Worm (Caenorhabditis elegans) whole organism, late embryonic: Measurements from ENCODE around the gene K01A12.2.

Experiments
- C08G9.2 ChIP-seq: sonication (generic microtip); optimal IDR thresholded peaks from 2 replicates; lab custom pipeline; 2016; ENCODE audit warnings: mild to moderate bottlenecking, missing genetic modification characterization, moderate library complexity, missing compliant biosample characterization
- C38D4.7 ChIP-seq: fragments of 200-800 bp; sonication (Bioruptor generic); optimal IDR thresholded peaks from 2 replicates; lab custom pipeline; 2018; ENCODE audit warnings: mild to moderate bottlenecking, missing genetic modification characterization, moderate library complexity, missing compliant biosample characterization
- F13H6.1 ChIP-seq: sonication (generic microtip); optimal IDR thresholded peaks from 2 replicates; lab custom pipeline; 2016; ENCODE audit warnings: missing genetic modification characterization, missing compliant biosample characterization
- Y22D7AL.16 ChIP-seq: sonication (generic microtip); optimal IDR thresholded peaks from 2 replicates; lab custom pipeline; 2016; ENCODE audit warnings: missing genetic modification characterization, missing compliant biosample characterization
- ahr-1 ChIP-seq: sonication (generic microtip); optimal IDR thresholded peaks from 2 replicates; lab custom pipeline; 2016; ENCODE audit warnings: missing genetic modification characterization, missing compliant biosample characterization
- ceh-14 ChIP-seq: sonication (generic microtip); optimal IDR thresholded peaks from 2 replicates; lab custom pipeline; 2016; ENCODE audit warnings: missing genotype, missing genetic modification characterization, missing compliant biosample characterization
- ceh-18 ChIP-seq: sonication (generic microtip); optimal IDR thresholded peaks from 2 replicates; lab custom pipeline; 2016; ENCODE audit warnings: missing genetic modification characterization, missing compliant biosample characterization
- ceh-19 ChIP-seq: fragments of 200-800 bp; sonication (Bioruptor generic); optimal IDR thresholded peaks from 2 replicates; lab custom pipeline; 2018; ENCODE audit warnings: mild to moderate bottlenecking, missing genetic modification characterization, missing compliant biosample characterization
- ceh-2 ChIP-seq: sonication (generic microtip); optimal IDR thresholded peaks from 2 replicates; lab custom pipeline; 2016; ENCODE audit warnings: missing genotype, missing genetic modification characterization, missing compliant biosample characterization
- ceh-22 ChIP-seq: sonication (generic microtip); optimal IDR thresholded peaks from 2 replicates; lab custom pipeline; 2017; ENCODE audit warnings: missing biosample characterization, missing genetic modification characterization
- ceh-30 ChIP-seq: fragments of 150-350 bp; optimal IDR thresholded peaks from 2 replicates; lab custom pipeline; 2014; ENCODE audit warnings: missing biosample characterization, missing genetic modification characterization
- ceh-31 ChIP-seq: sonication (generic microtip); optimal IDR thresholded peaks from 2 replicates; lab custom pipeline; 2016; ENCODE audit warnings: missing genetic modification characterization, missing compliant biosample characterization
- ceh-34 ChIP-seq: sonication (generic microtip); optimal IDR thresholded peaks from 2 replicates; lab custom pipeline; 2016; ENCODE audit warnings: mild to moderate bottlenecking, missing genetic modification characterization, missing compliant biosample characterization
- ceh-45 ChIP-seq: fragments of 200-800 bp; sonication (Bioruptor generic); IDR thresholded peaks from 2 replicates; pipeline ENCODE4 v1.3.6; 2022; ENCODE audit warnings: missing genetic modification reagents, missing genetic modification characterization, missing compliant biosample characterization
- ceh-48 ChIP-seq: sonication (generic microtip); optimal IDR thresholded peaks from 2 replicates; lab custom pipeline; 2016; ENCODE audit warnings: missing genetic modification characterization, inconsistent platforms, missing compliant biosample characterization
- ceh-6 ChIP-seq: fragments of 200-800 bp; sonication (Bioruptor generic); optimal IDR thresholded peaks from 2 replicates; lab custom pipeline; 2018; ENCODE audit warnings: mild to moderate bottlenecking, missing genetic modification characterization, missing compliant biosample characterization
- dve-1 ChIP-seq: sonication (generic microtip); optimal IDR thresholded peaks from 2 replicates; lab custom pipeline; 2017; ENCODE audit warnings: antibody characterized with exemption, mild to moderate bottlenecking, missing genetic modification characterization, missing compliant biosample characterization
- elt-4 ChIP-seq: sonication (generic microtip); optimal IDR thresholded peaks from 2 replicates; lab custom pipeline; 2016; ENCODE audit warnings: missing genetic modification characterization, missing compliant biosample characterization
- ets-4 ChIP-seq: sonication (generic microtip); optimal IDR thresholded peaks from 2 replicates; lab custom pipeline; 2016; ENCODE audit warnings: missing genetic modification characterization, missing compliant biosample characterization
- eyg-1 ChIP-seq: sonication (generic microtip); optimal IDR thresholded peaks from 2 replicates; lab custom pipeline; 2016; ENCODE audit warnings: missing genotype, missing genetic modification characterization, missing compliant biosample characterization
- fkh-6 ChIP-seq: sonication (generic microtip); optimal IDR thresholded peaks from 2 replicates; lab custom pipeline; 2016; ENCODE audit warnings: missing genetic modification characterization, missing compliant biosample characterization
- gmeb-2 ChIP-seq: sonication (generic microtip); optimal IDR thresholded peaks from 2 replicates; lab custom pipeline; 2016; ENCODE audit warnings: missing genetic modification characterization, inconsistent platforms, missing compliant biosample characterization
- hlh-13 ChIP-seq: fragments of 200-800 bp; sonication (Bioruptor generic); optimal IDR thresholded peaks from 2 replicates; lab custom pipeline; 2018; ENCODE audit warnings: mild to moderate bottlenecking, missing genetic modification characterization, missing compliant biosample characterization
- hlh-15 ChIP-seq: sonication (generic microtip); optimal IDR thresholded peaks from 2 replicates; lab custom pipeline; 2016; ENCODE audit warnings: missing genetic modification characterization, missing compliant biosample characterization
- hlh-30 ChIP-seq: sonication (generic microtip); optimal IDR thresholded peaks from 2 replicates; lab custom pipeline; 2017; ENCODE audit warnings: antibody characterized with exemption, missing genetic modification characterization, missing compliant biosample characterization; ENCODE audit not compliant: insufficient read depth
- hlh-6 ChIP-seq: sonication (generic microtip); optimal IDR thresholded peaks from 2 replicates; lab custom pipeline; 2016; ENCODE audit warnings: missing genotype, missing genetic modification characterization, missing compliant biosample characterization
- madf-2 ChIP-seq: sonication (generic microtip); optimal IDR thresholded peaks from 2 replicates; lab custom pipeline; 2017; ENCODE audit warnings: missing genetic modification characterization, missing compliant biosample characterization
- mec-3 ChIP-seq: sonication (generic microtip); optimal IDR thresholded peaks from 2 replicates; lab custom pipeline; 2016; ENCODE audit warnings: borderline replicate concordance, missing genetic modification characterization, missing compliant biosample characterization
- nfya-1 ChIP-seq: sonication (generic microtip); optimal IDR thresholded peaks from 2 replicates; lab custom pipeline; 2017; ENCODE audit warnings: missing genetic modification characterization, mild to moderate bottlenecking, missing compliant biosample characterization, antibody characterized with exemption, moderate library complexity
- nhr-232 ChIP-seq: sonication (generic microtip); optimal IDR thresholded peaks from 2 replicates; lab custom pipeline; 2016; ENCODE audit warnings: missing genetic modification characterization, missing compliant biosample characterization
- npax-4 ChIP-seq: sonication (generic microtip); optimal IDR thresholded peaks from 2 replicates; lab custom pipeline; 2016; ENCODE audit warnings: missing genetic modification characterization, missing compliant biosample characterization
- odd-2 ChIP-seq: sonication (generic microtip); optimal IDR thresholded peaks from 2 replicates; lab custom pipeline; 2017; ENCODE audit warnings: antibody characterized with exemption, mild to moderate bottlenecking, missing genetic modification characterization, missing compliant biosample characterization
- pat-9 ChIP-seq: fragments of 200-800 bp; sonication (Bioruptor generic); optimal IDR thresholded peaks from 2 replicates; lab custom pipeline; 2018; ENCODE audit warnings: mild to moderate bottlenecking, missing genetic modification characterization, moderate library complexity, missing compliant biosample characterization
- pax-1 ChIP-seq: fragments of 150-350 bp; optimal IDR thresholded peaks from 2 replicates; lab custom pipeline; 2014; ENCODE audit warnings: missing biosample characterization, missing genetic modification characterization
- pha-2 ChIP-seq: sonication (generic microtip); optimal IDR thresholded peaks from 2 replicates; lab custom pipeline; 2017; ENCODE audit warnings: mild to moderate bottlenecking, missing genetic modification characterization, missing compliant biosample characterization
- pha-4 ChIP-seq: fragments of 150-350 bp; optimal IDR thresholded peaks from 2 replicates; lab custom pipeline; 2018; ENCODE audit warnings: missing biosample characterization, missing genetic modification reagents, missing genetic modification characterization
- pqm-1 ChIP-seq: sonication (generic microtip); optimal IDR thresholded peaks from 2 replicates; lab custom pipeline; 2016; ENCODE audit warnings: missing genetic modification characterization, missing compliant biosample characterization
- ref-2 ChIP-seq: sonication (generic microtip); optimal IDR thresholded peaks from 2 replicates; lab custom pipeline; 2016; ENCODE audit warnings: missing genetic modification characterization, missing compliant biosample characterization
- rnt-1 ChIP-seq: sonication (generic microtip); optimal IDR thresholded peaks from 2 replicates; lab custom pipeline; 2016; ENCODE audit warnings: missing genetic modification characterization, missing compliant biosample characterization
- tbx-2 ChIP-seq: sonication (generic microtip); optimal IDR thresholded peaks from 2 replicates; lab custom pipeline; 2016; ENCODE audit warnings: missing genetic modification characterization, missing compliant biosample characterization
- tbx-7 ChIP-seq: sonication (generic microtip); optimal IDR thresholded peaks from 2 replicates; lab custom pipeline; 2016; ENCODE audit warnings: missing genotype, missing genetic modification characterization, missing compliant biosample characterization
- unc-42 ChIP-seq: sonication (generic microtip); optimal IDR thresholded peaks from 2 replicates; lab custom pipeline; 2016; ENCODE audit warnings: missing genotype, missing genetic modification characterization, missing compliant biosample characterization
- zip-5 ChIP-seq: sonication (generic microtip); optimal IDR thresholded peaks from 2 replicates; lab custom pipeline; 2016; ENCODE audit warnings: missing genetic modification characterization, missing compliant biosample characterization
- ztf-16 ChIP-seq: sonication (generic microtip); optimal IDR thresholded peaks from 2 replicates; lab custom pipeline; 2017; ENCODE audit warnings: missing genetic modification characterization, missing compliant biosample characterization

Gene K01A12.2

ce11 chrX:8613053-8613452, at the start of gene K01A12.2:
Gene K01A12.2, plus strand, starts transcription at chrX:8613353.
- no peak for TF ChIP-seq tbx-7 (tag; lab: Kevin White, UChicago)
- TF ChIP-seq ceh-45 (GFP tag; lab: Robert Waterston, UW) = no peak
- TF ChIP-seq ahr-1 (tag; lab: Kevin White, UChicago) = no peak
- no peak for TF ChIP-seq ceh-22 (tag; lab: Kevin White, UChicago)
- TF ChIP-seq hlh-15 (tag; lab: Kevin White, UChicago) = no peak
- TF ChIP-seq ceh-14 (tag; lab: Kevin White, UChicago) = no peak
- no peak for TF ChIP-seq tbx-2 (tag; lab: Kevin White, UChicago)

ce11 chrX:8563663-8564450, 49.3 kb upstream of the K01A12.2 start:
- no peak for TF ChIP-seq mec-3 (tag; lab: Kevin White, UChicago)
- no peak for TF ChIP-seq tbx-7 (tag; lab: Kevin White, UChicago)
- TF ChIP-seq ceh-2 (tag; lab: Kevin White, UChicago) = no peak
- no peak for TF ChIP-seq elt-4
- no peak for TF ChIP-seq pat-9 (tag; lab: Kevin White, UChicago)
- TF ChIP-seq nhr-232 (tag; lab: Kevin White, UChicago) = no peak
- no peak for TF ChIP-seq pha-4 (tag; lab: Kevin White, UChicago)
- no peak for TF ChIP-seq pqm-1 (tag; lab: Kevin White, UChicago)
- TF ChIP-seq madf-2 = no peak
- no peak for TF ChIP-seq zip-5
- no peak for TF ChIP-seq F13H6.1
- TF ChIP-seq tbx-2 (tag; lab: Kevin White, UChicago) = no peak
- TF ChIP-seq C08G9.2 (tag; lab: Kevin White, UChicago) = no peak
- no peak for TF ChIP-seq eyg-1
- TF ChIP-seq C38D4.7 (GFP tag; lab: Kevin White, UChicago) = no peak
- no peak for TF ChIP-seq pha-2
- TF ChIP-seq unc-42 = no peak
- no peak for TF ChIP-seq ztf-16 (tag; lab: Kevin White, UChicago)

- peak; percentile 9 for TF ChIP-seq dve-1 (tag; lab: Kevin White, UChicago)
- no peak for TF ChIP-seq ets-4 (tag; lab: Kevin White, UChicago)
- peak; percentile 37 for TF ChIP-seq pax-1 (tag; lab: Kevin White, UChicago)
Measured at ce11 chrX:8564451-8564795, 48.7 kb upstream of the K01A12.2 start.

- TF ChIP-seq gmeb-2 (tag; lab: Kevin White, UChicago) = no peak
- no peak for TF ChIP-seq ceh-48 (tag; lab: Kevin White, UChicago)
- peak; percentile 2 for TF ChIP-seq ceh-18
- TF ChIP-seq F13H6.1 = peak; percentile 86
- no peak for TF ChIP-seq fkh-6 (tag; lab: Kevin White, UChicago)
- TF ChIP-seq ref-2 = no peak
- TF ChIP-seq npax-4 (tag; lab: Kevin White, UChicago) = no peak
- TF ChIP-seq hlh-30 (tag; lab: Kevin White, UChicago) = peak; percentile 12
- TF ChIP-seq hlh-13 (GFP tag; lab: Kevin White, UChicago) = no peak
- TF ChIP-seq odd-2 (tag; lab: Kevin White, UChicago) = no peak
- peak; percentile 47 for TF ChIP-seq hlh-6 (tag; lab: Kevin White, UChicago)
- TF ChIP-seq ceh-2 (tag; lab: Kevin White, UChicago) = no peak
- no peak for TF ChIP-seq Y22D7AL.16
- peak; percentile 32 for TF ChIP-seq rnt-1
- TF ChIP-seq tbx-2 (tag; lab: Kevin White, UChicago) = peak; percentile 32
- TF ChIP-seq C08G9.2 (tag; lab: Kevin White, UChicago) = no peak
- peak; percentile 71 for TF ChIP-seq ceh-31
- TF ChIP-seq C38D4.7 (GFP tag; lab: Kevin White, UChicago) = no peak
- no peak for TF ChIP-seq ceh-6
- TF ChIP-seq ceh-34 (tag; lab: Kevin White, UChicago) = peak; percentile 45
- no peak for TF ChIP-seq ceh-30
- peak; percentile 39 for TF ChIP-seq ceh-19 (GFP tag; lab: Kevin White, UChicago)
- TF ChIP-seq nfya-1 (tag; lab: Kevin White, UChicago) = peak; percentile 86
Measured at ce11 chrX:8565810-8566416, 47.2 kb upstream of the K01A12.2 start.
